Fruit fly (Drosophila melanogaster): ENCODE measurements around the gene Neto.
A peak's percentile ranks its signal among the peaks of the same experiment; 100 is the strongest.

Gene Neto

dm6 chrX:13396378-13397099 is 49.2 kb upstream of the Neto start, which contains the start of gene Bcat (continued):
- peak; percentile 62 for TF ChIP-seq OdsH (GFP tag; optimal IDR thresholded peaks at IDR 0.05)
- TF ChIP-seq salr (GFP tag; optimal IDR thresholded peaks at IDR 0.05): peak in 1 of 2 experiments; percentile 70
- peak; percentile 26 for TF ChIP-seq Ets96B (tag; optimal IDR thresholded peaks at IDR 0.05)
- TF ChIP-seq CG11294 (GFP tag; IDR thresholded peaks at IDR 0.05): peak; percentile 22; the same call in 1 of the 2 replicates
- TF ChIP-seq topi (GFP tag; optimal IDR thresholded peaks at IDR 0.05): peak; percentile 66
- 0 out of 3 replicates have a peak, but pooled peaks have one; percentile 49 for TF ChIP-seq CG6163 (GFP tag; IDR thresholded peaks at IDR 0.05)
- peak; percentile 60 for TF ChIP-seq cyc (GFP tag; optimal IDR thresholded peaks at IDR 0.05)
- TF ChIP-seq Sox15 (GFP tag; optimal IDR thresholded peaks at IDR 0.05): peak; percentile 72
- TF ChIP-seq CG8319 (GFP tag; optimal IDR thresholded peaks at IDR 0.05): peak; percentile 25
- no peak for TF ChIP-seq Lpt (GFP tag; optimal IDR thresholded peaks at IDR 0.05)
- TF ChIP-seq Smox (GFP tag; optimal IDR thresholded peaks at IDR 0.05): peak; percentile 59
- peak; percentile 74 for TF ChIP-seq CG4318 (GFP tag; optimal IDR thresholded peaks at IDR 0.05)
- TF ChIP-seq dsx (GFP tag; optimal IDR thresholded peaks at IDR 0.05; ENCODE audit: poor library complexity, severe bottlenecking): peak; percentile 26
- peak; percentile 10 for TF ChIP-seq fd59A (GFP tag; optimal IDR thresholded peaks at IDR 0.05)
- peak; percentile 42 for TF ChIP-seq dac (GFP tag; optimal IDR thresholded peaks at IDR 0.05)
- TF ChIP-seq CG3919 (GFP tag; optimal IDR thresholded peaks at IDR 0.05): peak; percentile 55
- peak; percentile 43 for TF ChIP-seq CG10669 (GFP tag; optimal IDR thresholded peaks at IDR 0.05)
- TF ChIP-seq fkh (GFP tag; optimal IDR thresholded peaks at IDR 0.05): peak; percentile 4
- TF ChIP-seq Sox14 (GFP tag; optimal IDR thresholded peaks at IDR 0.05): peak; percentile 60
- peak; percentile 64 for TF ChIP-seq pdm3 (GFP tag; optimal IDR thresholded peaks at IDR 0.05)
- peak; percentile 49 for TF ChIP-seq vri (GFP tag; optimal IDR thresholded peaks at IDR 0.05)
- peak; percentile 66 for TF ChIP-seq lz (GFP tag; optimal IDR thresholded peaks at IDR 0.05)
- peak; percentile 86 for TF ChIP-seq Eip78C (GFP tag)
- TF ChIP-seq Ets21C (GFP tag; optimal IDR thresholded peaks at IDR 0.05): peak; percentile 47
- TF ChIP-seq CG6808 (GFP tag; optimal IDR thresholded peaks at IDR 0.05): peak; percentile 45

dm6 chrX:13397610-13398009 is 48.1 kb upstream of the Neto start:
- no peak for TF ChIP-seq CG3919 (GFP tag; optimal IDR thresholded peaks at IDR 0.05)
- no peak for TF ChIP-seq Met (GFP tag; optimal IDR thresholded peaks at IDR 0.05)
- no peak for TF ChIP-seq pdm3 (GFP tag; optimal IDR thresholded peaks at IDR 0.05)
- no peak for TF ChIP-seq lz (GFP tag; optimal IDR thresholded peaks at IDR 0.05)
- TF ChIP-seq CG11902 (GFP tag; optimal IDR thresholded peaks at IDR 0.05): no peak
- TF ChIP-seq OdsH (GFP tag; optimal IDR thresholded peaks at IDR 0.05): no peak
- no peak for TF ChIP-seq achi (GFP tag; optimal IDR thresholded peaks at IDR 0.05)

dm6 chrX:13401245-13401644 is 44.5 kb upstream of the Neto start:
- TF ChIP-seq esn (GFP tag; optimal IDR thresholded peaks at IDR 0.05) (peak; percentile 0), CG3919 (GFP tag; optimal IDR thresholded peaks at IDR 0.05) (peak; percentile 8), Blimp-1 (GFP tag; optimal IDR thresholded peaks at IDR 0.05) (no peak), Eip78C (GFP tag) (peak; percentile 82)

dm6 chrX:13402763-13403162 is 42.9 kb upstream of the Neto start, which contains the start of gene CG12725:
CG12725 (minus strand) TSS chrX:13402863.
- TF ChIP-seq net (GFP tag; optimal IDR thresholded peaks at IDR 0.05) (no peak), pdm3 (GFP tag; optimal IDR thresholded peaks at IDR 0.05) (no peak), Eip93F (GFP tag; optimal IDR thresholded peaks at IDR 0.05) (no peak), ss (GFP tag; optimal IDR thresholded peaks at IDR 0.05) (no peak), acj6 (GFP tag; optimal IDR thresholded peaks at IDR 0.05) (no peak), Blimp-1 (GFP tag; optimal IDR thresholded peaks at IDR 0.05) (no peak), dac (GFP tag; optimal IDR thresholded peaks at IDR 0.05) (no peak), CG7368 (GFP tag; optimal IDR thresholded peaks at IDR 0.05) (no peak), Hr4 (GFP tag; optimal IDR thresholded peaks at IDR 0.05) (no peak), CG6854 (GFP tag; optimal IDR thresholded peaks at IDR 0.05) (no peak), CG1621 (tag; optimal IDR thresholded peaks at IDR 0.05) (no peak), CG3919 (GFP tag; optimal IDR thresholded peaks at IDR 0.05) (no peak), CG4318 (GFP tag; optimal IDR thresholded peaks at IDR 0.05) (no peak), CG32006 (GFP tag; optimal IDR thresholded peaks at IDR 0.05) (no peak), cyc (GFP tag; optimal IDR thresholded peaks at IDR 0.05) (no peak), fd85E (GFP tag; optimal IDR thresholded peaks at IDR 0.05) (no peak), Met (GFP tag; optimal IDR thresholded peaks at IDR 0.05) (no peak), fkh (GFP tag; optimal IDR thresholded peaks at IDR 0.05) (no peak), Gug (GFP tag; IDR thresholded peaks at IDR 0.05) (no peak)
